Fruit fly (Drosophila melanogaster) whole organism, embryonic: ENCODE measurements around the gene Dic61B.

Source experiments
- Atf-2 ChIP-seq: fragments of 200-800 bp; sonication (Bioruptor generic); optimal IDR thresholded peaks from 2 replicates; lab custom pipeline; 2016; ENCODE audit warnings: missing biosample characterization, missing genetic modification characterization
- Awh ChIP-seq: fragments of 200-800 bp; sonication (Bioruptor generic); IDR thresholded peaks from 2 replicates; pipeline ENCODE4, ENCODE4 v1.3.6; 2022; ENCODE audit warnings: missing biosample characterization, missing genetic modification characterization
- B-H2 ChIP-seq: fragments of 200-800 bp; sonication (Bioruptor generic); optimal IDR thresholded peaks from 2 replicates; lab custom pipeline; 2018; ENCODE audit warnings: missing biosample characterization, mild to moderate bottlenecking, missing genetic modification characterization
- BEAF-32 ChIP-seq: fragments of 200-800 bp; sonication (Bioruptor generic); optimal IDR thresholded peaks from 3 replicates; lab custom pipeline; 2017; ENCODE audit warnings: missing biosample characterization, missing genetic modification characterization, mild to moderate bottlenecking, moderate library complexity, missing genetic modification reagents
- Bteb2 ChIP-seq: fragments of 200-800 bp; sonication (Bioruptor generic); optimal IDR thresholded peaks from 2 replicates; lab custom pipeline; 2016; ENCODE audit warnings: missing biosample characterization, missing genetic modification characterization
- CG11560 ChIP-seq: fragments of 200-800 bp; sonication (Bioruptor generic); IDR thresholded peaks from 3 replicates; pipeline ENCODE4 v1.3.6; 2022; ENCODE audit warnings: missing biosample characterization, missing genetic modification characterization
- CG12299 ChIP-seq: fragments of 200-800 bp; sonication (Bioruptor generic); optimal IDR thresholded peaks from 2 replicates; lab custom pipeline; 2018; ENCODE audit warnings: missing biosample characterization, mild to moderate bottlenecking, missing genetic modification characterization
- CG15479 ChIP-seq: fragments of 200-800 bp; sonication (Bioruptor generic); optimal IDR thresholded peaks from 3 replicates; lab custom pipeline; 2019; ENCODE audit warnings: missing biosample characterization, mild to moderate bottlenecking, missing genetic modification characterization, moderate library complexity
- CG1602 ChIP-seq: fragments of 200-800 bp; sonication (Bioruptor generic); optimal IDR thresholded peaks from 3 replicates; lab custom pipeline; 2016; ENCODE audit warnings: missing biosample characterization, missing genetic modification characterization
- CG18764 ChIP-seq: fragments of 200-800 bp; sonication (Bioruptor generic); optimal IDR thresholded peaks from 3 replicates; lab custom pipeline; 2016; ENCODE audit warnings: missing biosample characterization, missing genetic modification characterization
- CG2199 ChIP-seq: fragments of 200-800 bp; sonication (Bioruptor generic); IDR thresholded peaks from 3 replicates; pipeline ENCODE4 v1.3.6; 2022; ENCODE audit warnings: missing biosample characterization, missing genetic modification characterization
- CG2678 ChIP-seq: fragments of 200-800 bp; sonication (Bioruptor generic); optimal IDR thresholded peaks from 3 replicates; lab custom pipeline; 2019; ENCODE audit warnings: missing biosample characterization, mild to moderate bottlenecking, missing genetic modification characterization, moderate library complexity
- CG30403 ChIP-seq: fragments of 200-800 bp; sonication (Bioruptor generic); optimal IDR thresholded peaks from 3 replicates; lab custom pipeline; 2016; ENCODE audit warnings: missing biosample characterization, missing genetic modification characterization
- CG33557 ChIP-seq: fragments of 200-800 bp; sonication (Bioruptor generic); optimal IDR thresholded peaks from 2 replicates; lab custom pipeline; 2019; ENCODE audit warnings: missing biosample characterization, mild to moderate bottlenecking, missing genetic modification characterization, moderate library complexity
- CG42726 ChIP-seq: fragments of 200-800 bp; sonication (Bioruptor generic); IDR thresholded peaks from 2 replicates; pipeline ENCODE4 v1.3.6; 2022; ENCODE audit warnings: missing biosample characterization, missing genetic modification characterization; ENCODE audit not compliant: partially characterized antibody
- CG4282 ChIP-seq: fragments of 200-800 bp; sonication (Bioruptor generic); optimal IDR thresholded peaks from 2 replicates; lab custom pipeline; 2016; ENCODE audit warnings: missing biosample characterization, missing genetic modification characterization
- CG4730 ChIP-seq: fragments of 200-800 bp; sonication (Bioruptor generic); IDR thresholded peaks from 2 replicates; pipeline ENCODE4 v1.3.6; 2022; ENCODE audit warnings: missing biosample characterization, missing genetic modification characterization
- CG6813 ChIP-seq: fragments of 200-800 bp; sonication (Bioruptor generic); optimal IDR thresholded peaks from 2 replicates; lab custom pipeline; 2017; ENCODE audit warnings: missing biosample characterization, missing genetic modification characterization, mild to moderate bottlenecking, moderate library complexity, missing genetic modification reagents
- CG7556 ChIP-seq: fragments of 200-800 bp; sonication (Bioruptor generic); optimal IDR thresholded peaks from 2 replicates; lab custom pipeline; 2017; ENCODE audit warnings: missing biosample characterization, mild to moderate bottlenecking, missing genetic modification characterization
- CG7839 ChIP-seq: fragments of 200-800 bp; sonication (Bioruptor generic); optimal IDR thresholded peaks from 3 replicates; lab custom pipeline; 2018; ENCODE audit warnings: missing biosample characterization, mild to moderate bottlenecking, missing genetic modification characterization, moderate library complexity
- CG8281 ChIP-seq: fragments of 200-800 bp; sonication (Bioruptor generic); optimal IDR thresholded peaks from 2 replicates; lab custom pipeline; 2018; ENCODE audit warnings: missing biosample characterization, mild to moderate bottlenecking, missing genetic modification characterization, moderate library complexity
- CG8290 ChIP-seq, 3 experiments: fragments of 200-800 bp; sonication (Bioruptor generic); optimal IDR thresholded peaks; 2 replicates each; lab custom pipeline; 2016 to 2019; ENCODE audit warnings: missing biosample characterization in 3 of 3, missing genetic modification characterization in 3 of 3, mild to moderate bottlenecking in 2 of 3, moderate library complexity in 1 of 3
- CG9876 ChIP-seq: fragments of 200-800 bp; sonication (Bioruptor generic); optimal IDR thresholded peaks from 2 replicates; lab custom pipeline; 2016; ENCODE audit warnings: missing biosample characterization, missing genetic modification characterization
- Chrac-16 ChIP-seq: fragments of 200-800 bp; sonication (Bioruptor generic); optimal IDR thresholded peaks from 3 replicates; lab custom pipeline; 2016; ENCODE audit warnings: missing biosample characterization, missing genetic modification characterization
- D19A ChIP-seq: fragments of 200-800 bp; optimal IDR thresholded peaks from 3 replicates; lab custom pipeline; 2019; ENCODE audit warnings: missing biosample characterization, mild to moderate bottlenecking, missing genetic modification characterization, moderate library complexity
- Fer2 ChIP-seq: fragments of 200-800 bp; sonication (Bioruptor generic); optimal IDR thresholded peaks from 2 replicates; lab custom pipeline; 2018; ENCODE audit warnings: missing biosample characterization, mild to moderate bottlenecking, missing genetic modification characterization, moderate library complexity
- Hr51 ChIP-seq, 2 experiments: fragments of 200-800 bp; sonication (Bioruptor generic); optimal IDR thresholded peaks; 2 replicates in 1 of 2; 3 replicates in 1 of 2; lab custom pipeline; 2016 to 2018; ENCODE audit warnings: missing biosample characterization in 2 of 2, missing genetic modification characterization in 2 of 2, mild to moderate bottlenecking in 1 of 2, moderate library complexity in 1 of 2
- Mrtf ChIP-seq: fragments of 200-800 bp; sonication (Bioruptor generic); IDR thresholded peaks from 3 replicates; pipeline ENCODE4 v1.3.6; 2022; ENCODE audit warnings: missing biosample characterization, missing genetic modification characterization
- Nf-YB ChIP-seq: fragments of 200-800 bp; sonication (Bioruptor generic); optimal IDR thresholded peaks from 3 replicates; lab custom pipeline; 2019; ENCODE audit warnings: missing biosample characterization, mild to moderate bottlenecking, missing genetic modification characterization, moderate library complexity
- Optix ChIP-seq: fragments of 200-800 bp; sonication (Bioruptor generic); IDR thresholded peaks from 3 replicates; pipeline ENCODE4 v1.3.6; 2022; ENCODE audit warnings: missing biosample characterization, missing genetic modification characterization
- Six4 ChIP-seq: fragments of 200-800 bp; sonication (Bioruptor generic); optimal IDR thresholded peaks from 2 replicates; lab custom pipeline; 2016; ENCODE audit warnings: missing biosample characterization, missing genetic modification characterization
- TFAM ChIP-seq: fragments of 200-800 bp; sonication (Bioruptor generic); optimal IDR thresholded peaks from 2 replicates; lab custom pipeline; 2017; ENCODE audit warnings: missing biosample characterization, missing genetic modification characterization, inconsistent platforms
- Xbp1 ChIP-seq: fragments of 200-800 bp; sonication (Bioruptor generic); optimal IDR thresholded peaks from 3 replicates; lab custom pipeline; 2016; ENCODE audit warnings: missing biosample characterization, mild to moderate bottlenecking, missing genetic modification characterization
- ac ChIP-seq: fragments of 200-800 bp; sonication (Bioruptor generic); optimal IDR thresholded peaks from 3 replicates; lab custom pipeline; 2017; ENCODE audit warnings: missing biosample characterization, mild to moderate bottlenecking, missing genetic modification characterization
- az2 ChIP-seq: fragments of 200-800 bp; sonication (Bioruptor generic); optimal IDR thresholded peaks from 3 replicates; lab custom pipeline; 2016; ENCODE audit warnings: missing biosample characterization, missing genetic modification characterization
- cg ChIP-seq: fragments of 200-800 bp; sonication (Bioruptor generic); optimal IDR thresholded peaks from 3 replicates; lab custom pipeline; 2019; ENCODE audit warnings: missing biosample characterization, mild to moderate bottlenecking, missing genetic modification characterization, moderate library complexity
- ems ChIP-seq: fragments of 200-800 bp; sonication (Bioruptor generic); optimal IDR thresholded peaks from 3 replicates; lab custom pipeline; 2016; ENCODE audit warnings: missing biosample characterization, missing genetic modification characterization
- grn ChIP-seq: fragments of 200-800 bp; sonication (Bioruptor generic); optimal IDR thresholded peaks from 3 replicates; lab custom pipeline; 2017; ENCODE audit warnings: missing biosample characterization, missing genetic modification characterization
- gt ChIP-seq: fragments of 200-800 bp; sonication (Bioruptor generic); IDR thresholded peaks from 2 replicates; pipeline ENCODE4 v1.3.6; 2022; ENCODE audit warnings: missing biosample characterization, missing genetic modification characterization
- insv ChIP-seq, 2 experiments: fragments of 200-800 bp; sonication (Bioruptor generic); optimal IDR thresholded peaks; 3 replicates each; lab custom pipeline; 2016 to 2018; ENCODE audit warnings: missing biosample characterization in 2 of 2, missing genetic modification characterization in 2 of 2
- inv ChIP-seq: fragments of 200-800 bp; sonication (Bioruptor generic); IDR thresholded peaks from 2 replicates; pipeline ENCODE4 v1.3.6; 2022; ENCODE audit warnings: missing biosample characterization, missing genetic modification characterization; ENCODE audit not compliant: partially characterized antibody
- kay ChIP-seq: fragments of 200-800 bp; sonication (Bioruptor generic); optimal IDR thresholded peaks from 2 replicates; lab custom pipeline; 2016; ENCODE audit warnings: missing biosample characterization, missing genetic modification characterization
- ken ChIP-seq: fragments of 200-800 bp; sonication (Bioruptor generic); IDR thresholded peaks from 3 replicates; pipeline ENCODE4 v1.3.6; 2022; ENCODE audit warnings: missing biosample characterization, missing genetic modification characterization
- knrl ChIP-seq: fragments of 200-800 bp; sonication (Bioruptor generic); IDR thresholded peaks from 3 replicates; pipeline ENCODE4 v1.3.6; 2022; ENCODE audit warnings: missing biosample characterization, missing genetic modification characterization; ENCODE audit not compliant: partially characterized antibody
- onecut ChIP-seq: fragments of 200-800 bp; sonication (Bioruptor generic); IDR thresholded peaks from 2 replicates; pipeline ENCODE4 v1.3.6; 2022; ENCODE audit warnings: missing biosample characterization, missing genetic modification characterization
- peb ChIP-seq: fragments of 200-800 bp; sonication (Bioruptor generic); IDR thresholded peaks from 2 replicates; pipeline ENCODE4 v1.3.6; 2022; ENCODE audit warnings: missing biosample characterization, missing genetic modification characterization
- sens ChIP-seq: fragments of 200-800 bp; sonication (Bioruptor generic); peaks from one replicate; lab custom pipeline; 2016; ENCODE audit warnings: missing biosample characterization, missing genetic modification characterization
- twi ChIP-seq: fragments of 200-800 bp; optimal IDR thresholded peaks from 2 replicates; lab custom pipeline; 2019; ENCODE audit warnings: missing biosample characterization, mild to moderate bottlenecking, missing genetic modification characterization, moderate library complexity
- yki ChIP-seq: fragments of >200 bp; optimal IDR thresholded peaks from 3 replicates; lab custom pipeline; 2018
- zfh1 ChIP-seq: fragments of 200-800 bp; sonication (Bioruptor generic); IDR thresholded peaks from 3 replicates; pipeline ENCODE4 v1.3.6; 2022; ENCODE audit warnings: missing biosample characterization, missing genetic modification characterization

Dic61B gene

dm6 chr3L:159406-160084 is 7.2 kb upstream of the Dic61B start (continued):
- no peak for TF ChIP-seq CG11560 (tag; lab: Robert Waterston, UW)
- TF ChIP-seq gt = no peak
- no peak for TF ChIP-seq inv (GFP tag; lab: Robert Waterston, UW)
- TF ChIP-seq peb (GFP tag; lab: Robert Waterston, UW) = no peak
- TF ChIP-seq grn = no peak
- no peak for TF ChIP-seq CG9876 (GFP tag; lab: Kevin White, UChicago)
- peak; percentile 44 for TF ChIP-seq sens
- no peak for TF ChIP-seq D19A
- no peak for TF ChIP-seq CG1602
- no peak for TF ChIP-seq Chrac-16
- no peak for TF ChIP-seq CG7556
- no peak for TF ChIP-seq yki (lab: Kevin White, UChicago)
- no peak for TF ChIP-seq CG33557
- TF ChIP-seq B-H2 (GFP tag; lab: Kevin White, UChicago) = no peak
- no peak for TF ChIP-seq twi
- no peak for TF ChIP-seq CG4282 (GFP tag; lab: Kevin White, UChicago)
- no peak for TF ChIP-seq ken (GFP tag; lab: Robert Waterston, UW)
- no peak for TF ChIP-seq CG2678 (tag; lab: Kevin White, UChicago)
- no peak for TF ChIP-seq Fer2
- no peak for TF ChIP-seq CG18764 (GFP tag; lab: Kevin White, UChicago)
- no peak for TF ChIP-seq onecut
- TF ChIP-seq Awh (GFP tag; lab: Robert Waterston, UW) = 0 out of 2 replicates have a peak, but pooled peaks have one; percentile 14
- TF ChIP-seq Bteb2 (GFP tag; lab: Kevin White, UChicago) = no peak
- TF ChIP-seq insv (GFP tag; optimal IDR thresholded peaks at IDR 0.05; lab: Kevin White, UChicago) = peak in 1 of 2 experiments; percentile 63
- peak; percentile 26; the same call in 1 of the 3 replicates for TF ChIP-seq CG2199 (GFP tag; lab: Robert Waterston, UW)
- no peak for TF ChIP-seq az2
- TF ChIP-seq ac (GFP tag; lab: Kevin White, UChicago) = no peak
- no peak for TF ChIP-seq Hr51 (GFP tag; optimal IDR thresholded peaks at IDR 0.05; lab: Kevin White, UChicago)
- TF ChIP-seq kay (GFP tag; lab: Kevin White, UChicago) = no peak
- no peak for TF ChIP-seq Atf-2 (GFP tag; lab: Kevin White, UChicago)
- no peak for TF ChIP-seq zfh1 (GFP tag; lab: Robert Waterston, UW)
- TF ChIP-seq CG8290 (GFP tag; optimal IDR thresholded peaks at IDR 0.05; lab: Kevin White, UChicago) = no peak
- TF ChIP-seq CG8290 (tag; optimal IDR thresholded peaks at IDR 0.05; lab: Kevin White, UChicago) = no peak
- TF ChIP-seq Mrtf (GFP tag; lab: Robert Waterston, UW) = no peak
- no peak for TF ChIP-seq CG12299 (tag; lab: Kevin White, UChicago)
- TF ChIP-seq CG7839 = no peak
- no peak for TF ChIP-seq CG15479
- no peak for TF ChIP-seq BEAF-32 (GFP tag; lab: Kevin White, UChicago)
- TF ChIP-seq TFAM (GFP tag; lab: Kevin White, UChicago) = no peak
- TF ChIP-seq cg (GFP tag; lab: Kevin White, UChicago) = no peak
- peak; percentile 19 for TF ChIP-seq CG8281 (tag; lab: Kevin White, UChicago)
- no peak for TF ChIP-seq CG4730 (GFP tag; lab: Robert Waterston, UW)
- peak; percentile 26 for TF ChIP-seq Six4 (GFP tag; lab: Kevin White, UChicago)
- no peak for TF ChIP-seq CG30403 (GFP tag; lab: Kevin White, UChicago)
- TF ChIP-seq Optix (GFP tag; lab: Robert Waterston, UW) = no peak
- no peak for TF ChIP-seq Nf-YB (GFP tag; lab: Kevin White, UChicago)
- no peak for TF ChIP-seq Xbp1
- no peak for TF ChIP-seq knrl (GFP tag; lab: Robert Waterston, UW)
- TF ChIP-seq ems = no peak
- no peak for TF ChIP-seq CG6813
- no peak for TF ChIP-seq CG42726 (GFP tag; lab: Robert Waterston, UW)
